Fruit fly (Drosophila melanogaster) whole organism, embryonic: ENCODE measurements around the gene nod.

ENCODE experiments used
- Asciz ChIP-seq: fragments of 200-800 bp; sonication (Bioruptor generic); optimal IDR thresholded peaks from 2 replicates; lab custom pipeline; 2017; ENCODE audit warnings: missing biosample characterization, mild to moderate bottlenecking, missing genetic modification characterization, missing genetic modification reagents
- Atf-2 ChIP-seq: fragments of 200-800 bp; sonication (Bioruptor generic); optimal IDR thresholded peaks from 2 replicates; lab custom pipeline; 2016; ENCODE audit warnings: missing biosample characterization, missing genetic modification characterization
- B-H1 ChIP-seq: fragments of 200-800 bp; sonication (Bioruptor generic); IDR thresholded peaks from 3 replicates; pipeline ENCODE4 v1.3.6; 2022; ENCODE audit warnings: missing biosample characterization, missing genetic modification characterization
- Bdp1 ChIP-seq: fragments of 200-800 bp; sonication (Bioruptor generic); optimal IDR thresholded peaks from 3 replicates; lab custom pipeline; 2016; ENCODE audit warnings: missing biosample characterization, missing genetic modification characterization
- CG10543 ChIP-seq: fragments of 200-800 bp; sonication (Bioruptor generic); optimal IDR thresholded peaks from 3 replicates; lab custom pipeline; 2017; ENCODE audit warnings: missing biosample characterization, mild to moderate bottlenecking, missing genetic modification characterization, moderate library complexity
- CG12071 ChIP-seq: fragments of 200-800 bp; sonication (Bioruptor generic); optimal IDR thresholded peaks from 3 replicates; lab custom pipeline; 2018; ENCODE audit warnings: missing biosample characterization, mild to moderate bottlenecking, missing genetic modification characterization
- CG12236 ChIP-seq: fragments of 200-800 bp; sonication (Bioruptor generic); optimal IDR thresholded peaks from 2 replicates; lab custom pipeline; 2016; ENCODE audit warnings: missing biosample characterization, missing genetic modification characterization
- CG14710 ChIP-seq: fragments of 200-800 bp; sonication (Bioruptor generic); optimal IDR thresholded peaks from 3 replicates; lab custom pipeline; 2019; ENCODE audit warnings: missing biosample characterization, mild to moderate bottlenecking, missing genetic modification characterization, moderate library complexity
- CG17359 ChIP-seq: fragments of 200-800 bp; sonication (Bioruptor generic); optimal IDR thresholded peaks from 3 replicates; lab custom pipeline; 2018; ENCODE audit warnings: missing biosample characterization, mild to moderate bottlenecking, missing genetic modification characterization, moderate library complexity
- CG2678 ChIP-seq: fragments of 200-800 bp; sonication (Bioruptor generic); optimal IDR thresholded peaks from 3 replicates; lab custom pipeline; 2019; ENCODE audit warnings: missing biosample characterization, mild to moderate bottlenecking, missing genetic modification characterization, moderate library complexity
- CG3838 ChIP-seq: fragments of 200-800 bp; sonication (Bioruptor generic); optimal IDR thresholded peaks from 3 replicates; lab custom pipeline; 2016; ENCODE audit warnings: missing biosample characterization, missing genetic modification characterization
- CG6689 ChIP-seq: fragments of 200-800 bp; sonication (Bioruptor generic); IDR thresholded peaks from 2 replicates; pipeline ENCODE4 v1.3.6; 2022; ENCODE audit warnings: missing biosample characterization, missing genetic modification characterization
- CG6854 ChIP-seq: fragments of 200-800 bp; sonication (Bioruptor generic); optimal IDR thresholded peaks from 3 replicates; lab custom pipeline; 2017; ENCODE audit warnings: missing biosample characterization, mild to moderate bottlenecking, missing genetic modification characterization
- CG7556 ChIP-seq: fragments of 200-800 bp; sonication (Bioruptor generic); optimal IDR thresholded peaks from 2 replicates; lab custom pipeline; 2017; ENCODE audit warnings: missing biosample characterization, mild to moderate bottlenecking, missing genetic modification characterization
- CG7963 ChIP-seq: fragments of 200-800 bp; sonication (Bioruptor generic); IDR thresholded peaks from 3 replicates; pipeline ENCODE4 v1.3.6; 2022; ENCODE audit warnings: missing biosample characterization, missing genetic modification characterization; ENCODE audit not compliant: partially characterized antibody
- CG8359 ChIP-seq: fragments of 200-800 bp; sonication (Bioruptor generic); optimal IDR thresholded peaks from 2 replicates; lab custom pipeline; 2017; ENCODE audit warnings: missing biosample characterization, mild to moderate bottlenecking, missing genetic modification characterization, borderline replicate concordance
- CG8765 ChIP-seq: fragments of 200-800 bp; sonication (Bioruptor generic); IDR thresholded peaks from 2 replicates; pipeline ENCODE4 v1.3.6; 2022; ENCODE audit warnings: missing biosample characterization, missing genetic modification characterization
- CG9817 ChIP-seq: fragments of 200-800 bp; sonication (Bioruptor generic); optimal IDR thresholded peaks from 2 replicates; lab custom pipeline; 2018; ENCODE audit warnings: missing biosample characterization, mild to moderate bottlenecking, missing genetic modification characterization, moderate library complexity
- Drgx ChIP-seq: fragments of 200-800 bp; sonication (Bioruptor generic); IDR thresholded peaks from 2 replicates; pipeline ENCODE4 v1.3.6; 2022; ENCODE audit warnings: missing biosample characterization, missing genetic modification characterization
- HLHmδ ChIP-seq: fragments of 200-800 bp; sonication (Bioruptor generic); optimal IDR thresholded peaks from 2 replicates; lab custom pipeline; 2018; ENCODE audit warnings: missing biosample characterization, mild to moderate bottlenecking, missing genetic modification characterization, moderate library complexity
- Hmx ChIP-seq: fragments of 200-800 bp; sonication (Bioruptor generic); optimal IDR thresholded peaks from 2 replicates; lab custom pipeline; 2016; ENCODE audit warnings: missing biosample characterization, missing genetic modification characterization
- Hr3 ChIP-seq: fragments of 200-800 bp; sonication (Bioruptor generic); optimal IDR thresholded peaks from 3 replicates; lab custom pipeline; 2016; ENCODE audit warnings: missing biosample characterization, missing genetic modification characterization
- Lpt ChIP-seq: fragments of >200 bp; optimal IDR thresholded peaks from 2 replicates; lab custom pipeline; 2018; ENCODE audit warnings: missing biosample characterization, missing genetic modification characterization
- Med ChIP-seq: fragments of 200-800 bp; sonication (Bioruptor generic); peaks from one replicate; lab custom pipeline; 2016; ENCODE audit warnings: missing biosample characterization, missing genetic modification characterization, mild to moderate bottlenecking, inconsistent platforms, moderate library complexity
- Ptx1 ChIP-seq: fragments of 200-800 bp; sonication (Bioruptor generic); IDR thresholded peaks from 2 replicates; pipeline ENCODE4 v1.3.6; 2022; ENCODE audit warnings: missing biosample characterization, missing genetic modification characterization
- Side ChIP-seq: fragments of 200-800 bp; sonication (Bioruptor generic); optimal IDR thresholded peaks from 2 replicates; lab custom pipeline; 2016; ENCODE audit warnings: missing biosample characterization, missing genetic modification characterization
- Six4 ChIP-seq: fragments of 200-800 bp; sonication (Bioruptor generic); optimal IDR thresholded peaks from 2 replicates; lab custom pipeline; 2016; ENCODE audit warnings: missing biosample characterization, missing genetic modification characterization
- Sox102F ChIP-seq: fragments of 200-800 bp; sonication (Bioruptor generic); optimal IDR thresholded peaks from 2 replicates; lab custom pipeline; 2018; ENCODE audit warnings: missing biosample characterization, mild to moderate bottlenecking, missing genetic modification characterization, moderate library complexity
- Taf1 ChIP-seq: fragments of 200-800 bp; sonication (Bioruptor generic); IDR thresholded peaks from 2 replicates; pipeline ENCODE4 v1.3.6; 2022; ENCODE audit warnings: missing biosample characterization, missing genetic modification characterization
- Tbp ChIP-seq: fragments of >200 bp; optimal IDR thresholded peaks from 2 replicates; lab custom pipeline; 2018; ENCODE audit warnings: missing biosample characterization, missing genetic modification characterization
- ash1 ChIP-seq: fragments of 200-800 bp; sonication (Bioruptor generic); optimal IDR thresholded peaks from 2 replicates; lab custom pipeline; 2018; ENCODE audit warnings: missing biosample characterization, mild to moderate bottlenecking, missing genetic modification characterization
- chif ChIP-seq, 2 experiments: fragments of 200-800 bp; sonication (Bioruptor generic); optimal IDR thresholded peaks; 3 replicates each; lab custom pipeline; 2016; ENCODE audit warnings: missing biosample characterization in 2 of 2, missing genetic modification characterization in 2 of 2
- crp ChIP-seq, 2 experiments: fragments of 200-800 bp; sonication (Bioruptor generic); optimal IDR thresholded peaks; 2 replicates in 1 of 2; 3 replicates in 1 of 2; lab custom pipeline; 2017; ENCODE audit warnings: missing biosample characterization in 2 of 2, missing genetic modification characterization in 2 of 2, mild to moderate bottlenecking in 1 of 2, moderate library complexity in 1 of 2
- da ChIP-seq: fragments of 200-800 bp; sonication (Bioruptor generic); optimal IDR thresholded peaks from 2 replicates; lab custom pipeline; 2016; ENCODE audit warnings: missing biosample characterization, missing genetic modification characterization
- ham ChIP-seq: fragments of 200-800 bp; sonication (Bioruptor generic); IDR thresholded peaks from 2 replicates; pipeline ENCODE4 v1.3.6; 2022; ENCODE audit warnings: missing biosample characterization, missing genetic modification characterization
- lab ChIP-seq: fragments of 200-800 bp; sonication (Bioruptor generic); optimal IDR thresholded peaks from 3 replicates; lab custom pipeline; 2017; ENCODE audit warnings: missing biosample characterization, missing genetic modification characterization, mild to moderate bottlenecking, moderate library complexity, missing genetic modification reagents
- lilli ChIP-seq: fragments of 200-800 bp; sonication (Bioruptor generic); optimal IDR thresholded peaks from 3 replicates; lab custom pipeline; 2016; ENCODE audit warnings: missing biosample characterization, missing genetic modification characterization
- mirr ChIP-seq: fragments of 200-800 bp; sonication (Bioruptor generic); optimal IDR thresholded peaks from 3 replicates; lab custom pipeline; 2018; ENCODE audit warnings: missing biosample characterization, mild to moderate bottlenecking, missing genetic modification characterization
- phol ChIP-seq: fragments of 200-800 bp; sonication (Bioruptor generic); optimal IDR thresholded peaks from 3 replicates; lab custom pipeline; 2018; ENCODE audit warnings: missing biosample characterization, mild to moderate bottlenecking, missing genetic modification characterization, moderate library complexity
- prd ChIP-seq, 3 experiments: fragments of >200 bp in 2 of 3; fragments of 200-800 bp in 1 of 3; sonication (Bioruptor generic) in 1 of 3; optimal IDR thresholded peaks in 2 of 3; IDR thresholded peaks in 1 of 3; 2 replicates in 2 of 3; 3 replicates in 1 of 3; pipeline versions ENCODE4 v1.3.6 to Lab custom; 2017 to 2022; ENCODE audit warnings: missing biosample characterization in 1 of 3, missing genetic modification characterization in 1 of 3
- scrt ChIP-seq: fragments of 200-800 bp; sonication (Bioruptor generic); optimal IDR thresholded peaks from 2 replicates; lab custom pipeline; 2018; ENCODE audit warnings: missing biosample characterization, mild to moderate bottlenecking, missing genetic modification characterization, moderate library complexity
- sima ChIP-seq: fragments of 200-800 bp; sonication (Bioruptor generic); optimal IDR thresholded peaks from 2 replicates; lab custom pipeline; 2016; ENCODE audit warnings: missing biosample characterization, missing genetic modification characterization
- stc ChIP-seq: fragments of 200-800 bp; sonication (Bioruptor generic); IDR thresholded peaks from 2 replicates; pipeline ENCODE4 v1.3.6; 2022; ENCODE audit warnings: missing biosample characterization, missing genetic modification characterization
- sug ChIP-seq: fragments of 200-800 bp; optimal IDR thresholded peaks from 2 replicates; lab custom pipeline; 2019; ENCODE audit warnings: missing biosample characterization, mild to moderate bottlenecking, missing genetic modification characterization, moderate library complexity
- tup ChIP-seq: fragments of 200-800 bp; sonication (Bioruptor generic); optimal IDR thresholded peaks from 2 replicates; lab custom pipeline; 2016; ENCODE audit warnings: missing biosample characterization, mild to moderate bottlenecking, missing genetic modification characterization, moderate library complexity
- unc-4 ChIP-seq: fragments of 200-800 bp; sonication (Bioruptor generic); IDR thresholded peaks from 2 replicates; pipeline ENCODE4 v1.3.6; 2022; ENCODE audit warnings: missing biosample characterization, missing genetic modification characterization; ENCODE audit not compliant: partially characterized antibody
- zfh1 ChIP-seq: fragments of 200-800 bp; sonication (Bioruptor generic); IDR thresholded peaks from 3 replicates; pipeline ENCODE4 v1.3.6; 2022; ENCODE audit warnings: missing biosample characterization, missing genetic modification characterization

nod gene

DNA sequence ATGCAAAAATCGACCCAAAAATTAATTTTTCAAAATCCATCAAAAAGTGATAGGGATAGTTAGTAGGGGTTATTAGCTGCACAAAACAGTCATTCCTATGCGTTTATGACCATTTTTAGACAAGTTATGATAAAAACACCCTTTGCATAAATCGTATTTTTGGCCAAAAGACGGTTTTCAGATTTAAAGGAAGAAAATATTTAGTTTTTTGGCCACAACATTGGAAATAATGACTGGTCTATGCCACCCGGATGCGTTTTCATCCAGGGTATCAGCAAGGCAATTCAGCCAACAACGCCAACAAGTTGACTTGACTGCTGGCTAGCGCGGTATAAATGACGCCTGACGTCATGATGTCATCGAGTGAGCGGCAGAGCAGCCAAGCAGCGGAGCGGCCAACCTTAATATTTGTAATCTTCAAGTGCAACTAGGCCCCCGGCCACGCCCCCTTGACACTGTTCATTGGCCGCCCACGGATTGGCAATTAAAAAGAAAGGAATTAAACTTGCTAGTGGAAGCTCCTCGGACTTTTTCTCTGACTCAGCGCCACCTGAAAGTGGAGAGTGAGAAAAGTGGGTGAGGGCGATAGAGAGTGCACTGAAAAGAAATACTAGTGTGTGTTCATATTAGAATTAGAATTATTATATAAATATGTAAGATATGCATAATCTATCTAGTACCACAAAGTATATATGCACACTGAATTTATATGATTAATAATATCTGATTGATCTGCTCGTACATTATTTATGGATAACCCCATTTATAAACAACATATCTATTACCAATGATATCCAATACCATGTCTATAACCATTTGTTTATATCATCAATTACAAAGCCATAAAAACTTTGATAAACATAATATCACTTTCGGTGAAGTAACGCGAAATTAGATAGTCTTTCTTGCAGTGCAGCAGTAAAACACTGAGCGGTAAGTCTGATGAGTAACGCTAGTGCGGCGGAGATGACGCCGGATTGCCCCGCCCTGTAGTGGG is 20.5 kb upstream of the nod start (continued):
- peak; percentile 68 for TF ChIP-seq Six4 (GFP tag; lab: Kevin White, UChicago)
- TF ChIP-seq da (GFP tag; lab: Kevin White, UChicago): no peak
- TF ChIP-seq Drgx: peak; percentile 60
- TF ChIP-seq CG7556 (GFP tag; lab: Kevin White, UChicago): peak; percentile 94
- no peak for TF ChIP-seq Tbp
- no peak for TF ChIP-seq tup (GFP tag; lab: Kevin White, UChicago)
- TF ChIP-seq phol (tag; lab: Kevin White, UChicago): peak; percentile 86
- peak; percentile 37 for TF ChIP-seq CG12071 (GFP tag; lab: Kevin White, UChicago)
- peak; percentile 46; the same call in 1 of the 2 replicates for TF ChIP-seq stc (GFP tag; lab: Robert Waterston, UW)
- TF ChIP-seq Asciz: peak; percentile 81
- no peak for TF ChIP-seq prd (optimal IDR thresholded peaks at IDR 0.05; lab: Kevin White, UChicago)
- peak; percentile 64; the same call in 2 of the 3 replicates for TF ChIP-seq prd (GFP tag; IDR thresholded peaks at IDR 0.05; lab: Robert Waterston, UW)
- TF ChIP-seq CG7963 (GFP tag; lab: Robert Waterston, UW): no peak
- TF ChIP-seq Taf1 (GFP tag; lab: Robert Waterston, UW): peak; percentile 62
- peak; percentile 87 for TF ChIP-seq CG10543 (GFP tag; lab: Kevin White, UChicago)
- peak; percentile 85 for TF ChIP-seq CG6854 (GFP tag; lab: Kevin White, UChicago)
- peak; percentile 94 for TF ChIP-seq CG2678 (tag; lab: Kevin White, UChicago)
- TF ChIP-seq sug (tag; lab: Kevin White, UChicago): peak; percentile 88
- TF ChIP-seq CG8765 (GFP tag; lab: Robert Waterston, UW): no peak
- TF ChIP-seq lilli: peak; percentile 66
- no peak for TF ChIP-seq sima (GFP tag; lab: Kevin White, UChicago)
- TF ChIP-seq B-H1: no peak
- TF ChIP-seq Ptx1 (GFP tag; lab: Robert Waterston, UW): peak; percentile 80
- peak in 1 of 2 experiments; percentile 34 for TF ChIP-seq crp (GFP tag; optimal IDR thresholded peaks at IDR 0.05; lab: Kevin White, UChicago)
- TF ChIP-seq Hr3 (GFP tag; lab: Kevin White, UChicago): peak; percentile 78
- peak; percentile 52; the same call in 1 of the 2 replicates for TF ChIP-seq CG6689 (GFP tag; lab: Robert Waterston, UW)
- TF ChIP-seq Bdp1 (GFP tag; lab: Kevin White, UChicago): peak; percentile 29
- peak; percentile 29 for TF ChIP-seq Hmx (GFP tag; lab: Kevin White, UChicago)
- TF ChIP-seq mirr (GFP tag; lab: Kevin White, UChicago): peak; percentile 13
- peak; percentile 83 for TF ChIP-seq CG9817
- peak; percentile 90 for TF ChIP-seq Sox102F (GFP tag; lab: Kevin White, UChicago)
- TF ChIP-seq Atf-2 (GFP tag; lab: Kevin White, UChicago): no peak
- TF ChIP-seq unc-4 (GFP tag; lab: Robert Waterston, UW): no peak
- peak; percentile 80 for TF ChIP-seq Med (GFP tag; lab: Kevin White, UChicago)
- TF ChIP-seq zfh1 (GFP tag; lab: Robert Waterston, UW): peak; percentile 45; the same call in 2 of the 3 replicates
- peak; percentile 88 for TF ChIP-seq CG17359 (tag; lab: Kevin White, UChicago)
- peak; percentile 39 to 40 for TF ChIP-seq chif (GFP tag; optimal IDR thresholded peaks at IDR 0.05; lab: Kevin White, UChicago)
- TF ChIP-seq CG3838 (GFP tag; lab: Kevin White, UChicago): peak; percentile 2
- TF ChIP-seq Side (GFP tag; lab: Kevin White, UChicago): peak; percentile 4
- TF ChIP-seq CG12236 (GFP tag; lab: Kevin White, UChicago): no peak
- TF ChIP-seq Lpt (GFP tag; lab: Kevin White, UChicago): no peak
- TF ChIP-seq scrt (GFP tag; lab: Kevin White, UChicago): peak; percentile 72
- TF ChIP-seq ash1 (GFP tag; lab: Kevin White, UChicago): no peak
- TF ChIP-seq HLHmδ (GFP tag; lab: Kevin White, UChicago): no peak
- peak; percentile 91 for TF ChIP-seq lab
- TF ChIP-seq CG8359: peak; percentile 68
- TF ChIP-seq ham (GFP tag; lab: Robert Waterston, UW): 0 out of 2 replicates have a peak, but pooled peaks have one; percentile 15
- peak; percentile 68 for TF ChIP-seq CG14710 (tag; lab: Kevin White, UChicago)
